Fruit fly (Drosophila melanogaster) whole organism, embryonic: ENCODE measurements around the gene CG34427.

Experiments used
- CG17802 ChIP-seq: fragments of 200-800 bp; sonication (Bioruptor generic); optimal IDR thresholded peaks from 2 replicates; lab custom pipeline; 2018; ENCODE audit warnings: missing biosample characterization, mild to moderate bottlenecking, missing genetic modification characterization, moderate library complexity
- CG6854 ChIP-seq: fragments of 200-800 bp; sonication (Bioruptor generic); optimal IDR thresholded peaks from 3 replicates; lab custom pipeline; 2017; ENCODE audit warnings: missing biosample characterization, mild to moderate bottlenecking, missing genetic modification characterization
- Dfd ChIP-seq, 2 experiments: fragments of >200 bp; optimal IDR thresholded peaks; 2 replicates each; lab custom pipeline; 2017; ENCODE audit warnings: missing biosample characterization in 2 of 2, missing genetic modification characterization in 2 of 2
- Dll ChIP-seq: fragments of 200-800 bp; sonication (Bioruptor generic); IDR thresholded peaks from 4 replicates; pipeline ENCODE4 v1.3.6; 2022; ENCODE audit warnings: missing biosample characterization, missing genetic modification characterization; ENCODE audit not compliant: partially characterized antibody
- Hey ChIP-seq: fragments of 200-800 bp; sonication (Bioruptor generic); optimal IDR thresholded peaks from 3 replicates; lab custom pipeline; 2018; ENCODE audit warnings: missing biosample characterization, mild to moderate bottlenecking, missing genetic modification characterization
- Hmx ChIP-seq: fragments of 200-800 bp; sonication (Bioruptor generic); optimal IDR thresholded peaks from 2 replicates; lab custom pipeline; 2016; ENCODE audit warnings: missing biosample characterization, missing genetic modification characterization
- Sin3A ChIP-seq: fragments of >200 bp; optimal IDR thresholded peaks from 2 replicates; lab custom pipeline; 2018
- bowl ChIP-seq: fragments of 200-800 bp; sonication (Bioruptor generic); IDR thresholded peaks from 2 replicates; pipeline ENCODE4 v1.3.6; 2022; ENCODE audit warnings: missing biosample characterization, missing genetic modification characterization
- unpg ChIP-seq: fragments of 200-800 bp; sonication (Bioruptor generic); optimal IDR thresholded peaks from 3 replicates; lab custom pipeline; 2018; ENCODE audit warnings: missing biosample characterization, mild to moderate bottlenecking, missing genetic modification characterization, moderate library complexity
- wor ChIP-seq: fragments of 200-800 bp; sonication (Bioruptor generic); IDR thresholded peaks from 2 replicates; pipeline ENCODE4 v1.3.6; 2022; ENCODE audit warnings: missing biosample characterization, missing genetic modification characterization

- TF ChIP-seq Dll (GFP tag; lab: Robert Waterston, UW) (no peak), Hmx (GFP tag; lab: Kevin White, UChicago) (no peak), Hey (tag; lab: Kevin White, UChicago) (no peak), Sin3A (lab: Kevin White, UChicago) (no peak), Dfd (GFP tag; optimal IDR thresholded peaks at IDR 0.05; lab: Kevin White, UChicago) (no peak), CG6854 (GFP tag; lab: Kevin White, UChicago) (no peak), bowl (no peak), wor (GFP tag; lab: Robert Waterston, UW) (no peak), unpg (no peak), CG17802 (tag; lab: Kevin White, UChicago) (no peak)
Observed at dm6 chr3L:8834486-8834885, 29.9 kb downstream of the CG34427 start.
